Fruit fly (Drosophila melanogaster) whole organism, wandering third instar larva: Measurements from ENCODE around the gene Nrg.

Source experiments
- Abd-B ChIP-seq: fragments of >200 bp; optimal IDR thresholded peaks from 2 replicates; lab custom pipeline; 2017; ENCODE audit warnings: missing biosample characterization, missing genetic modification characterization
- CG32264 ChIP-seq: fragments of 200-800 bp; sonication (Bioruptor generic); optimal IDR thresholded peaks from 2 replicates; lab custom pipeline; 2016; ENCODE audit warnings: missing biosample characterization, missing genetic modification characterization
- CG9705 ChIP-seq: fragments of 200-800 bp; sonication (Bioruptor generic); optimal IDR thresholded peaks from 2 replicates; lab custom pipeline; 2018; ENCODE audit warnings: missing biosample characterization, mild to moderate bottlenecking, missing genetic modification characterization
- CrebA ChIP-seq: fragments of 200-800 bp; sonication (Bioruptor generic); optimal IDR thresholded peaks from 2 replicates; lab custom pipeline; 2016; ENCODE audit warnings: missing biosample characterization, mild to moderate bottlenecking, missing genetic modification characterization, borderline replicate concordance
- Dfd ChIP-seq: fragments of >200 bp; optimal IDR thresholded peaks from 2 replicates; lab custom pipeline; 2017; ENCODE audit warnings: missing biosample characterization, missing genetic modification characterization
- Dif ChIP-seq: fragments of 200-275, 200-300 bp; sonication (Bioruptor generic); optimal IDR thresholded peaks from 2 replicates; lab custom pipeline; 2018; ENCODE audit warnings: missing biosample characterization, missing genetic modification characterization; ENCODE audit not compliant: partially characterized antibody
- GATAd ChIP-seq: sonication (Bioruptor generic); optimal IDR thresholded peaks from 2 replicates; lab custom pipeline; 2016; ENCODE audit warnings: missing biosample characterization, missing genetic modification characterization
- HLH106 ChIP-seq: fragments of 200-800 bp; optimal IDR thresholded peaks from 3 replicates; lab custom pipeline; 2019; ENCODE audit warnings: missing biosample characterization, mild to moderate bottlenecking, missing genetic modification characterization, moderate library complexity
- Hnf4 ChIP-seq: fragments of 200-800 bp; sonication (Bioruptor generic); optimal IDR thresholded peaks from 2 replicates; lab custom pipeline; 2016; ENCODE audit warnings: missing biosample characterization, mild to moderate bottlenecking, missing genetic modification characterization
- Hr78 ChIP-seq: fragments of >200 bp; optimal IDR thresholded peaks from 2 replicates; lab custom pipeline; 2017; ENCODE audit warnings: missing biosample characterization, missing genetic modification characterization
- Hr83 ChIP-seq: fragments of 200-300 bp; sonication (Bioruptor generic); optimal IDR thresholded peaks from 2 replicates; lab custom pipeline; 2016; ENCODE audit warnings: missing biosample characterization, mild to moderate bottlenecking, missing genetic modification characterization, moderate library complexity; ENCODE audit not compliant: poor library complexity, severe bottlenecking
- Jra ChIP-seq: sonication (Bioruptor generic); optimal IDR thresholded peaks from 2 replicates; lab custom pipeline; 2016; ENCODE audit warnings: missing biosample characterization, missing genetic modification characterization
- Mio ChIP-seq: sonication (Bioruptor generic); optimal IDR thresholded peaks from 2 replicates; lab custom pipeline; 2016; ENCODE audit warnings: missing biosample characterization, missing genetic modification characterization
- Myc ChIP-seq: fragments of >200 bp; optimal IDR thresholded peaks from 2 replicates; lab custom pipeline; 2017
- N ChIP-seq: fragments of >200 bp; optimal IDR thresholded peaks from 2 replicates; lab custom pipeline; 2018; ENCODE audit warnings: missing biosample characterization, missing external identifiers, missing genetic modification characterization
- OdsH ChIP-seq: fragments of 200-800 bp; sonication (Bioruptor generic); optimal IDR thresholded peaks from 2 replicates; lab custom pipeline; 2016; ENCODE audit warnings: missing biosample characterization, mild to moderate bottlenecking, missing genetic modification characterization
- Rel ChIP-seq, 2 experiments: fragments of 200-800 bp; sonication (Bioruptor generic) in 1 of 2; optimal IDR thresholded peaks; 2 replicates in 1 of 2; 3 replicates in 1 of 2; lab custom pipeline; 2016 to 2019; ENCODE audit warnings: mild to moderate bottlenecking in 2 of 2, missing biosample characterization in 2 of 2, missing genetic modification characterization in 2 of 2, moderate library complexity in 1 of 2
- Sp1 ChIP-seq: fragments of 200-800 bp; sonication (Bioruptor generic); optimal IDR thresholded peaks from 3 replicates; lab custom pipeline; 2019; ENCODE audit warnings: missing biosample characterization, mild to moderate bottlenecking, missing genetic modification characterization, moderate library complexity
- Vsx2 ChIP-seq: fragments of 200-300, 225-300 bp; sonication (Bioruptor generic); optimal IDR thresholded peaks from 2 replicates; lab custom pipeline; 2018; ENCODE audit warnings: missing biosample characterization, missing genetic modification characterization; ENCODE audit not compliant: partially characterized antibody
- br ChIP-seq: fragments of 200-800 bp; sonication (Bioruptor generic); optimal IDR thresholded peaks from 2 replicates; lab custom pipeline; 2016; ENCODE audit warnings: missing biosample characterization, missing genetic modification characterization
- brk ChIP-seq: fragments of 200-800 bp; sonication (Bioruptor generic); optimal IDR thresholded peaks from 2 replicates; lab custom pipeline; 2016; ENCODE audit warnings: missing biosample characterization, mild to moderate bottlenecking, missing genetic modification characterization
- dl ChIP-seq, 2 experiments: fragments of 175-275, 200-275 bp in 1 of 2; fragments of 200-275 bp in 1 of 2; sonication (Bioruptor generic); optimal IDR thresholded peaks; lab custom pipeline; 2018; ENCODE audit warnings: mild to moderate bottlenecking in 2 of 2, missing biosample characterization in 2 of 2, missing genetic modification characterization in 2 of 2, moderate library complexity in 2 of 2; ENCODE audit not compliant: partially characterized antibody in 2 of 2, insufficient read depth in 1 of 2
- dmrt93B ChIP-seq: fragments of 200-800 bp; sonication (Bioruptor generic); optimal IDR thresholded peaks from 2 replicates; lab custom pipeline; 2018; ENCODE audit warnings: missing biosample characterization, mild to moderate bottlenecking, missing genetic modification characterization
- dsf ChIP-seq: sonication (Bioruptor generic); optimal IDR thresholded peaks from 2 replicates; lab custom pipeline; 2016; ENCODE audit warnings: missing biosample characterization, missing genetic modification characterization, borderline replicate concordance
- ey ChIP-seq: fragments of 200-800 bp; sonication (Bioruptor generic); optimal IDR thresholded peaks from 2 replicates; lab custom pipeline; 2016; ENCODE audit warnings: missing biosample characterization, missing genetic modification characterization
- foxo ChIP-seq, 2 experiments: fragments of 200-800 bp; sonication (Bioruptor generic); optimal IDR thresholded peaks; 2 replicates in 1 of 2; 3 replicates in 1 of 2; lab custom pipeline; 2016 to 2017; ENCODE audit warnings: missing biosample characterization in 2 of 2, missing genetic modification characterization in 2 of 2
- fru ChIP-seq: fragments of 200-800 bp; sonication (Bioruptor generic); optimal IDR thresholded peaks from 3 replicates; lab custom pipeline; 2016; ENCODE audit warnings: missing biosample characterization, mild to moderate bottlenecking, missing genetic modification characterization
- h ChIP-seq: fragments of 200-800 bp; sonication (Bioruptor generic); optimal IDR thresholded peaks from 3 replicates; lab custom pipeline; 2016; ENCODE audit warnings: missing biosample characterization, mild to moderate bottlenecking, missing genetic modification characterization
- jim ChIP-seq: fragments of 175-275, 200-325 bp; sonication (Bioruptor generic); optimal IDR thresholded peaks from 2 replicates; lab custom pipeline; 2016; ENCODE audit warnings: missing biosample characterization, mild to moderate bottlenecking, missing genetic modification characterization
- lola ChIP-seq: fragments of >200 bp; optimal IDR thresholded peaks from 2 replicates; lab custom pipeline; 2017; ENCODE audit warnings: missing biosample characterization, missing genetic modification characterization
- pan ChIP-seq: fragments of >200 bp; optimal IDR thresholded peaks from 2 replicates; lab custom pipeline; 2017
- psq ChIP-seq: fragments of 200-800 bp; sonication (Bioruptor generic); optimal IDR thresholded peaks from 3 replicates; lab custom pipeline; 2017; ENCODE audit warnings: missing biosample characterization, mild to moderate bottlenecking, missing genetic modification characterization, moderate library complexity
- rgr ChIP-seq: fragments of 200-800 bp; sonication (Bioruptor generic); optimal IDR thresholded peaks from 3 replicates; lab custom pipeline; 2016; ENCODE audit warnings: missing biosample characterization, mild to moderate bottlenecking, missing genetic modification characterization
- sage ChIP-seq: fragments of 200-800 bp; sonication (Bioruptor generic); optimal IDR thresholded peaks from 2 replicates; lab custom pipeline; 2016; ENCODE audit warnings: missing biosample characterization, mild to moderate bottlenecking, missing genetic modification characterization
- sv ChIP-seq: fragments of 200-800 bp; sonication (Bioruptor generic); optimal IDR thresholded peaks from 3 replicates; lab custom pipeline; 2016; ENCODE audit warnings: missing biosample characterization, missing genetic modification characterization
- tai ChIP-seq: sonication (Bioruptor generic); optimal IDR thresholded peaks from 2 replicates; lab custom pipeline; 2016; ENCODE audit warnings: missing biosample characterization, missing genetic modification characterization
- usp ChIP-seq: fragments of >200 bp; optimal IDR thresholded peaks from 2 replicates; lab custom pipeline; 2017; ENCODE audit warnings: missing biosample characterization, missing genetic modification characterization
- woc ChIP-seq: sonication (Bioruptor generic); optimal IDR thresholded peaks from 2 replicates; lab custom pipeline; 2016; ENCODE audit warnings: missing biosample characterization, mild to moderate bottlenecking, missing genetic modification characterization

Gene Nrg

dm6 chrX:8491452-8492046 is 25.6 kb upstream of the Nrg start:
- TF ChIP-seq Mio (GFP tag; lab: Kevin White, UChicago) (no peak), Dif (GFP tag; lab: Kevin White, UChicago) (no peak), woc (GFP tag; lab: Kevin White, UChicago) (peak; percentile 23), brk (no peak), CG32264 (GFP tag; lab: Kevin White, UChicago) (no peak), Hr83 (GFP tag; lab: Kevin White, UChicago) (peak; percentile 57), lola (GFP tag; lab: Kevin White, UChicago) (no peak), CrebA (GFP tag; lab: Kevin White, UChicago) (no peak), foxo (GFP tag; optimal IDR thresholded peaks at IDR 0.05; lab: Kevin White, UChicago) (peak in 1 of 2 experiments; percentile 61), Jra (GFP tag; lab: Kevin White, UChicago) (peak; percentile 4), Abd-B (GFP tag; lab: Kevin White, UChicago) (no peak), psq (GFP tag; lab: Kevin White, UChicago) (peak; percentile 47), HLH106 (tag; lab: Kevin White, UChicago) (peak; percentile 53), sage (GFP tag; lab: Kevin White, UChicago) (no peak), br (peak; percentile 2), CG9705 (GFP tag; lab: Kevin White, UChicago) (no peak), usp (GFP tag; lab: Kevin White, UChicago) (no peak), fru (peak; percentile 27), sv (GFP tag; lab: Kevin White, UChicago) (no peak), dl (GFP tag; optimal IDR thresholded peaks at IDR 0.05; lab: Kevin White, UChicago; ENCODE audit: insufficient read depth in 1 of 2, partially characterized antibody in 2 of 2) (no peak), jim (GFP tag; lab: Kevin White, UChicago) (no peak), Dfd (GFP tag; lab: Kevin White, UChicago) (no peak), h (GFP tag; lab: Kevin White, UChicago) (peak; percentile 19), dsf (GFP tag; lab: Kevin White, UChicago) (no peak), Rel (GFP tag; optimal IDR thresholded peaks at IDR 0.05; lab: Kevin White, UChicago) (no peak), Rel (tag; optimal IDR thresholded peaks at IDR 0.05; lab: Kevin White, UChicago) (no peak), OdsH (peak; percentile 8), Hnf4 (peak; percentile 9), pan (lab: Kevin White, UChicago) (no peak), Vsx2 (GFP tag; lab: Kevin White, UChicago) (peak; percentile 89), dmrt93B (GFP tag; lab: Kevin White, UChicago) (no peak), Sp1 (GFP tag; lab: Kevin White, UChicago) (peak; percentile 29), Hr78 (GFP tag; lab: Kevin White, UChicago) (no peak), rgr (GFP tag; lab: Kevin White, UChicago) (no peak), Myc (no peak), tai (GFP tag; lab: Kevin White, UChicago) (no peak), GATAd (GFP tag; lab: Kevin White, UChicago) (no peak), N (GFP tag; lab: Kevin White, UChicago) (no peak), ey (GFP tag; lab: Kevin White, UChicago) (peak; percentile 24)

dm6 chrX:8492849-8493248 is 24.3 kb upstream of the Nrg start:
- peak; percentile 45 for TF ChIP-seq dmrt93B (GFP tag; lab: Kevin White, UChicago)
- TF ChIP-seq lola (GFP tag; lab: Kevin White, UChicago) = no peak
- no peak for TF ChIP-seq Rel (GFP tag; optimal IDR thresholded peaks at IDR 0.05; lab: Kevin White, UChicago)
- TF ChIP-seq Rel (tag; optimal IDR thresholded peaks at IDR 0.05; lab: Kevin White, UChicago) = no peak
- TF ChIP-seq dl (GFP tag; optimal IDR thresholded peaks at IDR 0.05; lab: Kevin White, UChicago; ENCODE audit: insufficient read depth in 1 of 2, partially characterized antibody in 2 of 2) = no peak
- no peak for TF ChIP-seq tai (GFP tag; lab: Kevin White, UChicago)
- peak; percentile 56 for TF ChIP-seq rgr (GFP tag; lab: Kevin White, UChicago)
- no peak for TF ChIP-seq Hr83 (GFP tag; lab: Kevin White, UChicago)
- no peak for TF ChIP-seq br
- no peak for TF ChIP-seq Dfd (GFP tag; lab: Kevin White, UChicago)
- no peak for TF ChIP-seq GATAd (GFP tag; lab: Kevin White, UChicago)
- no peak for TF ChIP-seq usp (GFP tag; lab: Kevin White, UChicago)
- TF ChIP-seq Vsx2 (GFP tag; lab: Kevin White, UChicago) = no peak
- no peak for TF ChIP-seq pan (lab: Kevin White, UChicago)
- no peak for TF ChIP-seq jim (GFP tag; lab: Kevin White, UChicago)
- TF ChIP-seq fru = peak; percentile 26
- TF ChIP-seq Dif (GFP tag; lab: Kevin White, UChicago) = no peak
- TF ChIP-seq Hnf4 = peak; percentile 17
- TF ChIP-seq Sp1 (GFP tag; lab: Kevin White, UChicago) = peak; percentile 49
- no peak for TF ChIP-seq OdsH
- no peak for TF ChIP-seq Jra (GFP tag; lab: Kevin White, UChicago)
- TF ChIP-seq Abd-B (GFP tag; lab: Kevin White, UChicago) = no peak
- no peak for TF ChIP-seq N (GFP tag; lab: Kevin White, UChicago)
- no peak for TF ChIP-seq brk
- TF ChIP-seq CrebA (GFP tag; lab: Kevin White, UChicago) = no peak
- no peak for TF ChIP-seq Myc
- no peak for TF ChIP-seq CG32264 (GFP tag; lab: Kevin White, UChicago)
- TF ChIP-seq woc (GFP tag; lab: Kevin White, UChicago) = no peak
- peak; percentile 24 for TF ChIP-seq psq (GFP tag; lab: Kevin White, UChicago)
- peak; percentile 19 for TF ChIP-seq ey (GFP tag; lab: Kevin White, UChicago)
- TF ChIP-seq h (GFP tag; lab: Kevin White, UChicago) = peak; percentile 48
- peak in 1 of 2 experiments; percentile 68 for TF ChIP-seq foxo (GFP tag; optimal IDR thresholded peaks at IDR 0.05; lab: Kevin White, UChicago)
- TF ChIP-seq sage (GFP tag; lab: Kevin White, UChicago) = peak; percentile 34
- no peak for TF ChIP-seq Mio (GFP tag; lab: Kevin White, UChicago)
- peak; percentile 68 for TF ChIP-seq HLH106 (tag; lab: Kevin White, UChicago)
- no peak for TF ChIP-seq Hr78 (GFP tag; lab: Kevin White, UChicago)
- peak; percentile 34 for TF ChIP-seq sv (GFP tag; lab: Kevin White, UChicago)
- TF ChIP-seq dsf (GFP tag; lab: Kevin White, UChicago) = no peak
- no peak for TF ChIP-seq CG9705 (GFP tag; lab: Kevin White, UChicago)
